Fruit fly (Drosophila melanogaster): ENCODE data around the gene CG15822.

CG15822 gene

dm6 chr3L:2164805-2165204, 1.1 kb upstream of the CG15822 start (continued):
- TF ChIP-seq CG7987 (GFP tag; optimal IDR thresholded peaks at IDR 0.05) (no peak), CG1792 (GFP tag; optimal IDR thresholded peaks at IDR 0.05) (no peak), peb (GFP tag; IDR thresholded peaks at IDR 0.05) (no peak), shn (GFP tag; optimal IDR thresholded peaks at IDR 0.05) (no peak), bsh (GFP tag; optimal IDR thresholded peaks at IDR 0.05) (peak in 1 of 2 experiments; percentile 38), NFAT (GFP tag; IDR thresholded peaks at IDR 0.05) (no peak), Neu2 (GFP tag; optimal IDR thresholded peaks at IDR 0.05; ENCODE audit: borderline replicate concordance) (no peak), sens (GFP tag) (peak; percentile 43), otp (GFP tag; IDR thresholded peaks at IDR 0.05) (no peak), slp2 (GFP tag; optimal IDR thresholded peaks at IDR 0.05) (no peak), ssp (GFP tag; IDR thresholded peaks at IDR 0.05) (peak; percentile 25; the same call in 1 of the 2 replicates), Hr78 (GFP tag; optimal IDR thresholded peaks at IDR 0.05) (no peak), cad (GFP tag; optimal IDR thresholded peaks at IDR 0.05) (no peak), C15 (GFP tag; IDR thresholded peaks at IDR 0.05) (no peak), CG16779 (GFP tag; IDR thresholded peaks at IDR 0.05) (no peak), croc (GFP tag; conservative IDR thresholded peaks at IDR 0.05) (0 out of 3 replicates have a peak, but pooled peaks have one; percentile 14), D19A (tag; optimal IDR thresholded peaks at IDR 0.05) (no peak), Ets65A (GFP tag) (no peak), fu2 (GFP tag; optimal IDR thresholded peaks at IDR 0.05) (no peak), p53 (GFP tag; optimal IDR thresholded peaks at IDR 0.05) (no peak), MTF-1 (GFP tag; optimal IDR thresholded peaks at IDR 0.05; ENCODE audit: borderline replicate concordance) (no peak), CG13624 (GFP tag; optimal IDR thresholded peaks at IDR 0.05) (no peak), CG10366 (GFP tag; IDR thresholded peaks at IDR 0.05) (peak; percentile 44; the same call in 1 of the 2 replicates), CG33557 (GFP tag; optimal IDR thresholded peaks at IDR 0.05) (no peak), CG6813 (GFP tag; optimal IDR thresholded peaks at IDR 0.05) (no peak), Doc3 (GFP tag; IDR thresholded peaks at IDR 0.05; ENCODE audit: partially characterized antibody) (no peak), CG7786 (GFP tag; optimal IDR thresholded peaks at IDR 0.05) (no peak), Myb (GFP tag; optimal IDR thresholded peaks at IDR 0.05) (no peak), Fer2 (tag; optimal IDR thresholded peaks at IDR 0.05) (no peak), sima (GFP tag; optimal IDR thresholded peaks at IDR 0.05) (no peak), Deaf1 (tag; optimal IDR thresholded peaks at IDR 0.05) (no peak), seq (GFP tag; IDR thresholded peaks at IDR 0.05) (0 out of 2 replicates have a peak, but pooled peaks have one; percentile 25), Scr (GFP tag; IDR thresholded peaks at IDR 0.05; ENCODE audit: partially characterized antibody) (no peak), Adf1 (GFP tag; IDR thresholded peaks at IDR 0.05) (no peak), Dfd (GFP tag; optimal IDR thresholded peaks at IDR 0.05) (no peak), CG14710 (tag; optimal IDR thresholded peaks at IDR 0.05) (no peak), dm (GFP tag; optimal IDR thresholded peaks at IDR 0.05) (no peak), tna (GFP tag; IDR thresholded peaks at IDR 0.05; ENCODE audit: partially characterized antibody) (no peak), trem (tag; optimal IDR thresholded peaks at IDR 0.05) (no peak), CG3995 (GFP tag; optimal IDR thresholded peaks at IDR 0.05) (no peak), cas (GFP tag; IDR thresholded peaks at IDR 0.05) (no peak), ranshi (GFP tag; IDR thresholded peaks at IDR 0.05) (peak; percentile 50; the same call in 1 of the 2 replicates), crol (GFP tag; IDR thresholded peaks at IDR 0.05) (no peak), CG10431 (GFP tag; optimal IDR thresholded peaks at IDR 0.05) (no peak), btn (GFP tag; optimal IDR thresholded peaks at IDR 0.05) (no peak), CG11504 (tag; optimal IDR thresholded peaks at IDR 0.05) (peak; percentile 48), CG7745 (tag; optimal IDR thresholded peaks at IDR 0.05) (no peak), CG33213 (GFP tag; optimal IDR thresholded peaks at IDR 0.05) (no peak), gsb (GFP tag; IDR thresholded peaks at IDR 0.05) (no peak), wor (GFP tag; IDR thresholded peaks at IDR 0.05) (no peak), da (GFP tag; optimal IDR thresholded peaks at IDR 0.05) (no peak), Vsx1 (GFP tag; optimal IDR thresholded peaks at IDR 0.05) (no peak)

Data from whole organism, embryonic.